Fruit fly (Drosophila melanogaster) whole organism, embryonic: ENCODE results near the gene CG43897.

Experiments used
- Atf3 ChIP-seq: fragments of 200-800 bp; sonication (Bioruptor generic); optimal IDR thresholded peaks from 3 replicates; lab custom pipeline; 2016; ENCODE audit warnings: missing biosample characterization, missing genetic modification characterization
- CG10959 ChIP-seq: fragments of 200-800 bp; sonication (Bioruptor generic); IDR thresholded peaks from 2 replicates; pipeline ENCODE4 v1.3.6; 2022; ENCODE audit warnings: missing biosample characterization, missing genetic modification characterization
- CG17829 ChIP-seq: fragments of 200-800 bp; optimal IDR thresholded peaks from 2 replicates; lab custom pipeline; 2019; ENCODE audit warnings: missing biosample characterization, mild to moderate bottlenecking, missing genetic modification characterization, moderate library complexity
- CG6791 ChIP-seq: fragments of 200-800 bp; sonication (Bioruptor generic); IDR thresholded peaks from 3 replicates; pipeline ENCODE4 v1.3.6; 2022; ENCODE audit warnings: missing biosample characterization, missing genetic modification characterization; ENCODE audit not compliant: partially characterized antibody
- CrebB ChIP-seq: fragments of 200-800 bp; sonication (Bioruptor generic); optimal IDR thresholded peaks from 3 replicates; lab custom pipeline; 2018; ENCODE audit warnings: missing biosample characterization, mild to moderate bottlenecking, missing genetic modification characterization
- MBD-R2 ChIP-seq: fragments of 200-800 bp; sonication (Bioruptor generic); IDR thresholded peaks from 2 replicates; pipeline ENCODE4 v1.3.6; 2022; ENCODE audit warnings: missing biosample characterization, missing genetic modification characterization
- Med ChIP-seq: fragments of 200-800 bp; sonication (Bioruptor generic); peaks from one replicate; lab custom pipeline; 2016; ENCODE audit warnings: missing biosample characterization, missing genetic modification characterization, mild to moderate bottlenecking, inconsistent platforms, moderate library complexity
- kni ChIP-seq: fragments of 200-800 bp; sonication (Bioruptor generic); optimal IDR thresholded peaks from 3 replicates; lab custom pipeline; 2017; ENCODE audit warnings: mild to moderate bottlenecking, missing biosample characterization, missing genetic modification reagents, missing genetic modification characterization
- nmo ChIP-seq: fragments of 200-800 bp; sonication (Bioruptor generic); optimal IDR thresholded peaks from 2 replicates; lab custom pipeline; 2018; ENCODE audit warnings: missing biosample characterization, mild to moderate bottlenecking, missing genetic modification characterization, moderate library complexity
- ro ChIP-seq: fragments of 200-800 bp; sonication (Bioruptor generic); IDR thresholded peaks from 2 replicates; pipeline ENCODE4 v1.3.6; 2022; ENCODE audit warnings: missing biosample characterization, missing genetic modification characterization
- tna ChIP-seq: fragments of 200-800 bp; sonication (Bioruptor generic); IDR thresholded peaks from 2 replicates; pipeline ENCODE4 v1.3.6; 2022; ENCODE audit warnings: missing biosample characterization, missing genetic modification characterization; ENCODE audit not compliant: partially characterized antibody

dm6 chr3L:9856430-9857218 is 43.0 kb downstream of the CG43897 start:
- TF ChIP-seq CG6791 (no peak), nmo (peak; percentile 93), CG17829 (tag; lab: Kevin White, UChicago) (peak; percentile 95), Med (GFP tag; lab: Kevin White, UChicago) (peak; percentile 70), kni (GFP tag; lab: Kevin White, UChicago) (no peak), Atf3 (GFP tag; lab: Kevin White, UChicago) (no peak), MBD-R2 (GFP tag; lab: Robert Waterston, UW) (0 out of 2 replicates have a peak, but pooled peaks have one; percentile 9), ro (GFP tag; lab: Robert Waterston, UW) (peak; percentile 66), CG10959 (peak; percentile 62), tna (GFP tag; lab: Robert Waterston, UW) (no peak), CrebB (tag; lab: Kevin White, UChicago) (peak; percentile 48)
